Fruit fly (Drosophila melanogaster): ENCODE measurements around the gene CG43089.

DNA sequence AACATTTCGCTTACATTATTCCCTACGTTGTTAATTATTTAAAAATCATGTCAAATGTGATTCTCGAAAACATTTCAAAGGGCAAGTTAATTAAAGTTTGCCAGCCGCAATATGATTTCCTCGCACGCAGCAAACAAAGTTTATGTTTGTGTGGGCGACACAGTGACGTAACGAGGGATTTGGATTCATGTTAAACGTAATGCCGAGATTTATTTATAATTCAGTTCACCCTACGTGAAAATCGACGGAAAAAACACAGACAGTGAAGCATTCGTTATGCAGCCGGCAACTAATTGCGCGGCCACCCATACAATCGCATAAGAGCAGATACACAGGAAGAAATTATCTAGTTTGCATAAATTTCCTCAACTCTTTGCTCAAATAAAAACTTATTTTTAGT, 12.4 kb downstream of the CG43089 start:
- TF ChIP-seq CG1620 (GFP tag; optimal IDR thresholded peaks at IDR 0.05), result no peak
- TF ChIP-seq CG33017 (tag; optimal IDR thresholded peaks at IDR 0.05), result no peak
- TF ChIP-seq Crg-1 (GFP tag; optimal IDR thresholded peaks at IDR 0.05), result no peak
- no peak for TF ChIP-seq CG5204 (GFP tag; optimal IDR thresholded peaks at IDR 0.05)
- TF ChIP-seq CG7101 (tag; optimal IDR thresholded peaks at IDR 0.05), result no peak
- TF ChIP-seq Hr96 (GFP tag; optimal IDR thresholded peaks at IDR 0.05), result no peak

Measured in whole organism, adult.